Worm (Caenorhabditis elegans): ENCODE measurements around the gene elo-7.

DNA sequence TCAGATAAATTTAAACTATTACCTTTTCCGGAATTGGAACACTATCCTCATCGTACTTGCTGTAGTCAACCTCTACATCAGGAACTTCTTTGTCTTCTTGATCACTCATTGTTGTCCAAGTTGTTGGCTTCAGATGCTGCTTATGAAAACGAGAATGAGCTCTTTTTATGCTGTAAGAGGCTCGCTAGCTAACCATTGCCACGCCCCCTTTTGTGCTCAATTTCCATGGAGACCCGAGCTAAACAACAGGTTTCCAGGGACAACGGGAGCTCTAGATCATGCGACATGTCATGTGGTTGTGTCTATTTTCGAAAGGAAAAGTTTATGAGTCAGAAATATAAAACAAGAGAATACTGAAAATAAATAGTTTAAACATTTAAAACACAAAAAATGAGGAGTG is 19.3 kb upstream of the elo-7 start, which contains the start of gene C33A12.4:
- TF ChIP-seq lin-13 (tag; optimal IDR thresholded peaks at IDR 0.05), result no peak
- no peak for TF ChIP-seq elt-3 (tag; optimal IDR thresholded peaks at IDR 0.05)
- TF ChIP-seq pha-4 (tag; optimal IDR thresholded peaks at IDR 0.05), result no peak
- no peak for TF ChIP-seq unc-62 (GFP tag; optimal IDR thresholded peaks at IDR 0.05)
- TF ChIP-seq nhr-28 (tag; optimal IDR thresholded peaks at IDR 0.05), result no peak

Data from whole organism, mixed stage, embryonic.